Worm (Caenorhabditis elegans): ENCODE measurements around the gene daf-19.

daf-19 gene

DNA sequence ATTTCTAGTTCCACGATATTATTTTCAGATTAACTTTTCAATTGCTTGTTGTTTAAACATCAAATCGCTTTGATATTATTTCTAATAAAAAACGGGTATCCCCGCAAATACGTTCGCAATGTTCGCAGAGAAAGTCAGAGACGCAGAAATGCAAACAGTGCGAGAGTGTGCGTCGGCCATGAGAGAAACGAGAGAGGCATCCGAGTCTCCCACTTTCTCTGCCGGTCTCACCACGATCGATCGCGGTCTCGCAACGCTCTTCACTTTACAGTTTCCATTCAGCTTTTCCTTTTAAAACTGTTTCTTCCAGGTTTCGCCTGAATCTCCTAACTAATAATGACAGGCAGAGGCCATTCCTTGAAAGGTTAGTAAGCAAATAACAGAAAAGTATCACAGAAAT lies 5.2 kb upstream of the daf-19 start, which contains the start of gene F33H1.4 (continued):
- TF ChIP-seq lin-40 (tag; optimal IDR thresholded peaks at IDR 0.05): no peak
- no peak for TF ChIP-seq ztf-18 (tag; optimal IDR thresholded peaks at IDR 0.05)
- TF ChIP-seq ztf-3 (GFP tag; optimal IDR thresholded peaks at IDR 0.05): no peak
- TF ChIP-seq lin-54 (GFP tag; optimal IDR thresholded peaks at IDR 0.05): peak; percentile 45
- no peak for TF ChIP-seq K12H6.12 (tag; optimal IDR thresholded peaks at IDR 0.05)
- TF ChIP-seq ztf-22 (GFP tag; optimal IDR thresholded peaks at IDR 0.05): no peak
- no peak for TF ChIP-seq die-1 (tag; optimal IDR thresholded peaks at IDR 0.05)
- no peak for TF ChIP-seq nhr-27 (tag; optimal IDR thresholded peaks at IDR 0.05)
- no peak for TF ChIP-seq let-526 (GFP tag; IDR thresholded peaks at IDR 0.05)
- no peak for TF ChIP-seq aptf-2 (GFP tag; conservative IDR thresholded peaks at IDR 0.05)
- 0 out of 2 replicates have a peak, but pooled peaks have one; percentile 10 for TF ChIP-seq egrh-3 (GFP tag; IDR thresholded peaks at IDR 0.05)
- peak; percentile 12; the same call in 1 of the 2 replicates for TF ChIP-seq ceh-100 (GFP tag; IDR thresholded peaks at IDR 0.05)
- TF ChIP-seq tlf-1 (GFP tag; optimal IDR thresholded peaks at IDR 0.05): peak; percentile 4
- TF ChIP-seq B0261.1 (tag; optimal IDR thresholded peaks at IDR 0.05): no peak
- peak; percentile 6 for TF ChIP-seq madf-10 (tag; optimal IDR thresholded peaks at IDR 0.05)
- TF ChIP-seq F57A8.1 (GFP tag; optimal IDR thresholded peaks at IDR 0.05): no peak
- TF ChIP-seq F23B12.7 (tag; optimal IDR thresholded peaks at IDR 0.05; ENCODE audit: insufficient read depth): no peak
- TF ChIP-seq ceh-79 (tag; optimal IDR thresholded peaks at IDR 0.05): no peak
- TF ChIP-seq madf-6 (GFP tag; IDR thresholded peaks at IDR 0.05): peak; percentile 57
- TF ChIP-seq egl-18 (GFP tag; IDR thresholded peaks at IDR 0.05): no peak
- no peak for TF ChIP-seq lir-1 (GFP tag; conservative IDR thresholded peaks at IDR 0.05)
- peak; percentile 22; the same call in 1 of the 2 replicates for TF ChIP-seq zfh-2 (GFP tag; conservative IDR thresholded peaks at IDR 0.05)
- TF ChIP-seq snpc-1.1 (tag; optimal IDR thresholded peaks at IDR 0.05; ENCODE audit: insufficient read depth): no peak
- TF ChIP-seq ekl-4 (GFP tag; IDR thresholded peaks at IDR 0.05): peak; percentile 62; the same call in 1 of the 2 replicates
- no peak for TF ChIP-seq chd-7 (tag; optimal IDR thresholded peaks at IDR 0.05)
- TF ChIP-seq akir-1 (GFP tag; optimal IDR thresholded peaks at IDR 0.05): no peak
- no peak for TF ChIP-seq ztf-25 (GFP tag; IDR thresholded peaks at IDR 0.05)
- no peak for TF ChIP-seq unc-62 (GFP tag; optimal IDR thresholded peaks at IDR 0.05)
- TF ChIP-seq sea-2 (GFP tag; IDR thresholded peaks at IDR 0.05): no peak
- TF ChIP-seq aptf-3 (GFP tag; IDR thresholded peaks at IDR 0.05): no peak
- TF ChIP-seq Y53F4B.3 (GFP tag; IDR thresholded peaks at IDR 0.05): no peak
- TF ChIP-seq T07F8.4 (tag; optimal IDR thresholded peaks at IDR 0.05): no peak
- no peak for TF ChIP-seq pha-4 (tag; optimal IDR thresholded peaks at IDR 0.05)
- TF ChIP-seq F37B4.10 (GFP tag; IDR thresholded peaks at IDR 0.05): no peak
- TF ChIP-seq ztf-28 (GFP tag; IDR thresholded peaks at IDR 0.05): no peak
- 0 out of 2 replicates have a peak, but pooled peaks have one; percentile 48 for TF ChIP-seq nfyb-1 (GFP tag; IDR thresholded peaks at IDR 0.05)
- TF ChIP-seq him-1 (tag; optimal IDR thresholded peaks at IDR 0.05): no peak
- TF ChIP-seq F57C9.4 (tag; optimal IDR thresholded peaks at IDR 0.05): no peak
- TF ChIP-seq efl-1 (GFP tag; optimal IDR thresholded peaks at IDR 0.05): no peak
- peak; percentile 8 for TF ChIP-seq snpc-3.4 (tag; optimal IDR thresholded peaks at IDR 0.05)
- TF ChIP-seq lag-1 (GFP tag; IDR thresholded peaks at IDR 0.05): no peak
- TF ChIP-seq pbrm-1 (GFP tag; IDR thresholded peaks at IDR 0.05): peak; percentile 44; the same call in 1 of the 2 replicates
- TF ChIP-seq nfya-2 (GFP tag; IDR thresholded peaks at IDR 0.05): no peak
- TF ChIP-seq repo-1 (tag; optimal IDR thresholded peaks at IDR 0.05): peak; percentile 26
- peak; percentile 97 for TF ChIP-seq hmg-1.2 (GFP tag; IDR thresholded peaks at IDR 0.05)
- no peak for TF ChIP-seq ceh-40 (GFP tag; IDR thresholded peaks at IDR 0.05)
- TF ChIP-seq mcd-1 (GFP tag; IDR thresholded peaks at IDR 0.05): peak; percentile 59
- TF ChIP-seq Y53G8AR.9 (GFP tag; conservative IDR thresholded peaks at IDR 0.05): no peak
- no peak for TF ChIP-seq lin-35 (GFP tag; optimal IDR thresholded peaks at IDR 0.05)

Data from whole organism, young adult.